Fruit fly (Drosophila melanogaster): ENCODE data around the gene CG6833.

DNA sequence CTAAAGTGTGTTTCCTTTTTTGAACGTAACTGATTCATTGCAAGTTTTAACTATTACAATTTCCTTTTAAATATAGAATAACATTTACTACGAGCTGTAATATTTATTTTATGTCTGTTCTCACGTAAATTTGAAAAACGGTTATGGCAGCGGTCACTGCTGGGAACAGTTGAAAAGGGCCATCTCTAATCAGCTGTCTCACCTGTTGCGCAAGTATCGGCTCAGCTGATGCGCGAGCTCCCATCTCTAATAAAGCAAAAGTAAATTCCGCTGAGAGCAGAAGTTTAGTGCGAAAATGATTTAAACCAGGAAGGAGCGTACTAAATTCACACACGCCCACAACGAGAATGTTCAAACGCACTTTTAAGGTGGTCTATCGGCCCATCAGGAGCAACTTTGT is 20.6 kb downstream of the CG6833 start, which contains the start of gene Pex1:
- TF ChIP-seq CTCF (optimal IDR thresholded peaks at IDR 0.05) (peak in 1 of 2 experiments; percentile 17), CG8478 (optimal IDR thresholded peaks at IDR 0.05) (no peak)
